Fruit fly (Drosophila melanogaster) whole organism, pupa: Measurements from ENCODE around the gene CG18766.

Experiments
- CG10348 ChIP-seq: fragments of 200-800 bp; sonication (Bioruptor generic); IDR thresholded peaks from 2 replicates; pipeline ENCODE4 v1.3.6; 2022; ENCODE audit warnings: missing biosample characterization, missing genetic modification characterization
- CG12605 ChIP-seq: fragments of 200-800 bp; sonication (Bioruptor generic); IDR thresholded peaks from 2 replicates; pipeline ENCODE4 v1.3.6; 2022; ENCODE audit warnings: missing biosample characterization, missing genetic modification characterization
- CG13204 ChIP-seq: fragments of 200-800 bp; sonication (Bioruptor generic); optimal IDR thresholded peaks from 2 replicates; lab custom pipeline; 2018; ENCODE audit warnings: missing biosample characterization, mild to moderate bottlenecking, missing genetic modification characterization, moderate library complexity
- CG14655 ChIP-seq: fragments of 200-800 bp; sonication (Bioruptor generic); optimal IDR thresholded peaks from 3 replicates; lab custom pipeline; 2017; ENCODE audit warnings: mild to moderate bottlenecking, missing biosample characterization, missing genetic modification reagents, missing genetic modification characterization
- CG15710 ChIP-seq: fragments of 200-800 bp; sonication (Bioruptor generic); optimal IDR thresholded peaks from 2 replicates; lab custom pipeline; 2018; ENCODE audit warnings: missing biosample characterization, mild to moderate bottlenecking, missing genetic modification characterization, moderate library complexity
- CG17806 ChIP-seq: fragments of 200-800 bp; sonication (Bioruptor generic); optimal IDR thresholded peaks from 2 replicates; lab custom pipeline; 2018; ENCODE audit warnings: missing biosample characterization, mild to moderate bottlenecking, missing genetic modification characterization, moderate library complexity
- CG32121 ChIP-seq: fragments of 200-800 bp; sonication (Bioruptor generic); IDR thresholded peaks from 2 replicates; pipeline ENCODE4 v1.3.6; 2022; ENCODE audit warnings: missing biosample characterization, missing genetic modification characterization
- CG34367 ChIP-seq: fragments of 200-800 bp; sonication (Bioruptor generic); optimal IDR thresholded peaks from 2 replicates; lab custom pipeline; 2018; ENCODE audit warnings: missing biosample characterization, mild to moderate bottlenecking, missing genetic modification characterization
- CG4496 ChIP-seq: fragments of 200-800 bp; sonication (Bioruptor generic); IDR thresholded peaks from 3 replicates; pipeline ENCODE4 v1.3.6; 2022; ENCODE audit warnings: missing biosample characterization, missing genetic modification characterization
- CG8159 ChIP-seq: fragments of 200-800 bp; sonication (Bioruptor generic); optimal IDR thresholded peaks from 3 replicates; lab custom pipeline; 2018; ENCODE audit warnings: missing biosample characterization, mild to moderate bottlenecking, missing genetic modification characterization, moderate library complexity
- CG8301 ChIP-seq: fragments of 200-800 bp; sonication (Bioruptor generic); optimal IDR thresholded peaks from 2 replicates; lab custom pipeline; 2018; ENCODE audit warnings: missing biosample characterization, mild to moderate bottlenecking, missing genetic modification characterization
- CG9948 ChIP-seq: fragments of 200-800 bp; sonication (Bioruptor generic); optimal IDR thresholded peaks from 2 replicates; lab custom pipeline; 2018; ENCODE audit warnings: missing biosample characterization, mild to moderate bottlenecking, missing genetic modification characterization, moderate library complexity
- D1 ChIP-seq: fragments of 200-800 bp; sonication (Bioruptor generic); optimal IDR thresholded peaks from 2 replicates; lab custom pipeline; 2018; ENCODE audit warnings: missing biosample characterization, mild to moderate bottlenecking, missing genetic modification characterization, moderate library complexity
- EcR ChIP-seq: fragments of 200-800 bp; sonication (Bioruptor generic); optimal IDR thresholded peaks from 3 replicates; lab custom pipeline; 2019; ENCODE audit warnings: missing biosample characterization, missing genetic modification characterization, mild to moderate bottlenecking, moderate library complexity, missing genetic modification reagents
- Ets98B ChIP-seq: fragments of 200-800 bp; sonication (Bioruptor generic); IDR thresholded peaks from 2 replicates; pipeline ENCODE4 v1.3.6; 2022; ENCODE audit warnings: missing biosample characterization, missing genetic modification characterization
- Pif1A ChIP-seq: fragments of 200-800 bp; sonication (Bioruptor generic); optimal IDR thresholded peaks from 3 replicates; lab custom pipeline; 2016; ENCODE audit warnings: missing biosample characterization, missing genetic modification characterization
- Pif1B ChIP-seq: fragments of 200-800 bp; sonication (Bioruptor generic); optimal IDR thresholded peaks from 3 replicates; lab custom pipeline; 2016; ENCODE audit warnings: missing biosample characterization, missing genetic modification characterization
- Snoo ChIP-seq: fragments of 200-800 bp; sonication (Bioruptor generic); optimal IDR thresholded peaks from 3 replicates; lab custom pipeline; 2017; ENCODE audit warnings: missing biosample characterization, mild to moderate bottlenecking, missing genetic modification characterization, inconsistent platforms
- fd96Ca ChIP-seq: fragments of 200-800 bp; sonication (Bioruptor generic); IDR thresholded peaks from 3 replicates; pipeline ENCODE4 v1.3.6; 2022; ENCODE audit warnings: missing biosample characterization, missing genetic modification characterization
- gl ChIP-seq: fragments of 200-800 bp; sonication (Bioruptor generic); optimal IDR thresholded peaks from 2 replicates; lab custom pipeline; 2018; ENCODE audit warnings: missing biosample characterization, mild to moderate bottlenecking, missing genetic modification characterization
- rn ChIP-seq: fragments of 200-800 bp; sonication (Bioruptor generic); IDR thresholded peaks from 2 replicates; pipeline ENCODE4 v1.3.6; 2022; ENCODE audit warnings: missing biosample characterization, missing genetic modification characterization

The CG18766 gene

dm6 chr3R:27281022-27281810 lies 36.2 kb upstream of the CG18766 start:
- peak; percentile 97 for TF ChIP-seq CG8159
- peak; percentile 96 for TF ChIP-seq Snoo (tag; lab: Kevin White, UChicago)
- TF ChIP-seq Pif1A (GFP tag; lab: Kevin White, UChicago): peak; percentile 98
- no peak for TF ChIP-seq D1 (tag; lab: Kevin White, UChicago)
- peak; percentile 96 for TF ChIP-seq CG10348 (GFP tag; lab: Robert Waterston, UW)
- TF ChIP-seq CG17806 (tag; lab: Kevin White, UChicago): peak; percentile 98
- peak; percentile 92 for TF ChIP-seq CG13204
- TF ChIP-seq CG34367 (tag; lab: Kevin White, UChicago): peak; percentile 98
- peak; percentile 97 for TF ChIP-seq CG8301 (tag; lab: Kevin White, UChicago)
- peak; percentile 99 for TF ChIP-seq fd96Ca (GFP tag; lab: Robert Waterston, UW)
- TF ChIP-seq Ets98B (GFP tag; lab: Robert Waterston, UW): peak; percentile 98
- TF ChIP-seq rn: peak; percentile 94
- peak; percentile 94 for TF ChIP-seq gl (tag; lab: Kevin White, UChicago)
- TF ChIP-seq Pif1B (GFP tag; lab: Kevin White, UChicago): peak; percentile 98
- TF ChIP-seq EcR (GFP tag; lab: Kevin White, UChicago): peak; percentile 36
- peak; percentile 97 for TF ChIP-seq CG14655
- TF ChIP-seq CG4496: peak; percentile 99
- TF ChIP-seq CG15710 (tag; lab: Kevin White, UChicago): peak; percentile 96
- peak; percentile 97 for TF ChIP-seq CG9948
- peak; percentile 97 for TF ChIP-seq CG32121 (GFP tag; lab: Robert Waterston, UW)
- TF ChIP-seq CG12605 (GFP tag; lab: Robert Waterston, UW): peak; percentile 97

dm6 chr3R:27279478-27279877 lies 34.4 kb upstream of the CG18766 start:
- TF ChIP-seq CG12605 (GFP tag; lab: Robert Waterston, UW) (peak; percentile 75), CG8159 (no peak)

- no peak for TF ChIP-seq CG9948
- peak; percentile 34 for TF ChIP-seq CG34367 (tag; lab: Kevin White, UChicago)
- TF ChIP-seq EcR (GFP tag; lab: Kevin White, UChicago): peak; percentile 19
- TF ChIP-seq gl (tag; lab: Kevin White, UChicago): peak; percentile 37
- peak; percentile 49; the same call in 1 of the 2 replicates for TF ChIP-seq Ets98B (GFP tag; lab: Robert Waterston, UW)
- TF ChIP-seq CG10348 (GFP tag; lab: Robert Waterston, UW): no peak
- peak; percentile 22 for TF ChIP-seq CG8301 (tag; lab: Kevin White, UChicago)
- TF ChIP-seq CG12605 (GFP tag; lab: Robert Waterston, UW): no peak; the same call in 1 of the 2 replicates
- TF ChIP-seq Snoo (tag; lab: Kevin White, UChicago): peak; percentile 1
- no peak for TF ChIP-seq CG32121 (GFP tag; lab: Robert Waterston, UW)
- peak; percentile 17 for TF ChIP-seq Pif1A (GFP tag; lab: Kevin White, UChicago)
- TF ChIP-seq CG15710 (tag; lab: Kevin White, UChicago): no peak
- peak; percentile 21; the same call in 1 of the 2 replicates for TF ChIP-seq rn
- peak; percentile 18 for TF ChIP-seq CG14655
- peak; percentile 15 for TF ChIP-seq CG8159
- peak; percentile 63 for TF ChIP-seq fd96Ca (GFP tag; lab: Robert Waterston, UW)
- TF ChIP-seq Pif1B (GFP tag; lab: Kevin White, UChicago): peak; percentile 41
- TF ChIP-seq CG17806 (tag; lab: Kevin White, UChicago): no peak
- TF ChIP-seq D1 (tag; lab: Kevin White, UChicago): no peak
- TF ChIP-seq CG13204: peak; percentile 19
- TF ChIP-seq CG4496: peak; percentile 64; the same call in 2 of the 3 replicates
Measured at dm6 chr3R:27274533-27275447, 29.7 kb upstream of the CG18766 start, which contains the start of gene CG5938. Gene CG5938 (plus strand): TSS chr3R:27274794.

- TF ChIP-seq EcR (GFP tag; lab: Kevin White, UChicago) (no peak), CG10348 (GFP tag; lab: Robert Waterston, UW) (no peak), Snoo (tag; lab: Kevin White, UChicago) (no peak), fd96Ca (GFP tag; lab: Robert Waterston, UW) (no peak), gl (tag; lab: Kevin White, UChicago) (no peak), CG13204 (no peak), CG9948 (no peak), CG4496 (peak; percentile 59; the same call in 1 of the 3 replicates), CG32121 (GFP tag; lab: Robert Waterston, UW) (no peak), rn (no peak), Pif1A (GFP tag; lab: Kevin White, UChicago) (no peak), D1 (tag; lab: Kevin White, UChicago) (no peak), CG17806 (tag; lab: Kevin White, UChicago) (no peak), CG12605 (GFP tag; lab: Robert Waterston, UW) (no peak), CG14655 (no peak), CG34367 (tag; lab: Kevin White, UChicago) (no peak), Ets98B (GFP tag; lab: Robert Waterston, UW) (peak; percentile 31; the same call in 1 of the 2 replicates)
Measured at dm6 chr3R:27273118-27274062, 28.3 kb upstream of the CG18766 start, which contains the start of gene CG5934. Gene CG5934 (plus strand): TSS chr3R:27273705.
